Worm (Caenorhabditis elegans): ENCODE results near the gene Y32F6A.5.

DNA sequence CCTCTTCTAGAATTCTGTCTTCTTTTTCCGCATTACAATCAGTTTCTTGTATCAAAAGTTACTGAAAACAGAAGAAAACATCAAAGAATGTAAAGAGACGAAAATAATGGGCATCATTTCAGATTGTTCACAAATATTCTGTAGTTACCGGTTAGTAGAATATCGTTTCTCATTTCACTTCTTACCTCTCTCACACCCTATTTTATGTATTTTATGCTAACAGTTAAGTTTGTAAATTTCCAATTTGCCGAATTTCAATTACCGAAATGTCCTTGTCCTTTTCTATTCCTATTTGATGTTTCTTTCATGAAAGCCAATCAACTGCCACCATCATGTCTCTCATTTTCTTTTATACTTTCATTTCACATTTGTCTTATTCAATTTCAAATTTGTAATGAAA lies 29.9 kb downstream of the Y32F6A.5 start:
- TF ChIP-seq unc-62 (GFP tag; optimal IDR thresholded peaks at IDR 0.05 in 1 of 2) (peak in 1 of 2 experiments; percentile 66), unc-62 (tag; optimal IDR thresholded peaks at IDR 0.05) (no peak), snpc-4 (tag; optimal IDR thresholded peaks at IDR 0.05) (no peak), aly-2 (tag; optimal IDR thresholded peaks at IDR 0.05) (no peak), nhr-76 (tag; optimal IDR thresholded peaks at IDR 0.05) (no peak)
